Worm (Caenorhabditis elegans) whole organism, midembryonic: ENCODE measurements around the gene F54E12.2.

Source experiments
- T22C8.4 ChIP-seq: fragments of 200-800 bp; sonication (Bioruptor generic); IDR thresholded peaks from 2 replicates; pipeline ENCODE4 v1.3.6; 2022; ENCODE audit warnings: missing genetic modification characterization, missing compliant biosample characterization
- flt-1 ChIP-seq: fragments of 200-800 bp; sonication (Bioruptor generic); IDR thresholded peaks from 2 replicates; pipeline ENCODE4 v1.3.6; 2022; ENCODE audit warnings: missing genetic modification characterization, missing compliant biosample characterization
- klf-2 ChIP-seq: fragments of 200-800 bp; sonication (Bioruptor generic); conservative IDR thresholded peaks from 2 replicates; pipeline ENCODE4 v1.3.6; 2022; ENCODE audit warnings: missing genetic modification reagents, missing genetic modification characterization, missing compliant biosample characterization
- med-1 ChIP-seq: sonication (generic microtip); optimal IDR thresholded peaks from 2 replicates; lab custom pipeline; 2017; ENCODE audit warnings: missing genetic modification characterization, mild to moderate bottlenecking, missing compliant biosample characterization, antibody characterized with exemption, missing genetic modification reagents; ENCODE audit not compliant: insufficient read depth
- ref-1 ChIP-seq: fragments of 200-800 bp; sonication (Bioruptor generic); conservative IDR thresholded peaks from 2 replicates; pipeline ENCODE4 v1.3.6; 2022; ENCODE audit warnings: missing genetic modification reagents, missing genetic modification characterization, missing compliant biosample characterization
- tab-1 ChIP-seq: fragments of 200-800 bp; sonication (Bioruptor generic); IDR thresholded peaks from 2 replicates; pipeline ENCODE4 v1.3.6; 2022; ENCODE audit warnings: missing genetic modification characterization, missing compliant biosample characterization
- ztf-23 ChIP-seq: fragments of 200-800 bp; sonication (Bioruptor generic); IDR thresholded peaks from 2 replicates; pipeline ENCODE4 v1.3.6; 2022; ENCODE audit warnings: missing genetic modification reagents, missing genetic modification characterization, missing compliant biosample characterization
- ztf-29 ChIP-seq: fragments of 200-800 bp; sonication (Bioruptor generic); IDR thresholded peaks from 2 replicates; pipeline ENCODE4 v1.3.6; 2022; ENCODE audit warnings: missing genetic modification reagents, missing genetic modification characterization, missing compliant biosample characterization

- TF ChIP-seq klf-2 (GFP tag; lab: Robert Waterston, UW): no peak
- no peak for TF ChIP-seq ztf-29 (GFP tag; lab: Robert Waterston, UW)
- no peak for TF ChIP-seq ref-1 (GFP tag; lab: Robert Waterston, UW)
- TF ChIP-seq flt-1 (GFP tag; lab: Robert Waterston, UW): no peak
- no peak for TF ChIP-seq tab-1
- TF ChIP-seq ztf-23 (GFP tag; lab: Robert Waterston, UW): no peak
- TF ChIP-seq T22C8.4: no peak
- no peak for TF ChIP-seq med-1 (GFP tag; lab: Kevin White, UChicago)
Measured at ce11 chrIV:11349747-11350146, 12.8 kb upstream of the F54E12.2 start.
